Fruit fly (Drosophila melanogaster) whole organism, larva: Measurements from ENCODE around the gene sni.

Source experiments
- noc ChIP-seq: fragments of 200-800 bp; sonication (Bioruptor generic); optimal IDR thresholded peaks from 3 replicates; lab custom pipeline; 2019; ENCODE audit warnings: missing biosample characterization, mild to moderate bottlenecking, missing genetic modification characterization, moderate library complexity

sni gene

dm6 chrX:8207054-8207453 is 36.8 kb downstream of the sni start:
- TF ChIP-seq noc (tag; lab: Kevin White, UChicago), result no peak

DNA sequence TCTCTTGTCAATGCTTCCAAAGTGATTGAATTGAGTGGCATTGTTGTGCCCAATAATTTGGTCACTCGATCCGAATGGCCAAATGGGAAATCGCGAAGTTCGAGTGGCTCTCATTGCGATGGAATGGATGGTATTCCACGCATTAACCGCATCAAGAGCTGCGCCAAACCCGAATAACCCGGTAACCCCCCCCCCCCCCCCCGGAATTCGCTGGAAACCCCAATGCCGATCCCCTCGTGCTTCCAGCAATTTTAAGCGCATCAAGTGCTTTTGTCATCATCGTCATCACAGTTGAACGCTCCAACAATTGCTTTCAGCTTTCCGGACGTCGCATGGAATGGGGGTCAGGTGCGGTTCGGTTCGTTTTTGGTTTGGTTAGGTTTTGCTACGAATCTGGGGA is 37.3 kb downstream of the sni start:
- no peak for TF ChIP-seq noc (tag; lab: Kevin White, UChicago)

DNA sequence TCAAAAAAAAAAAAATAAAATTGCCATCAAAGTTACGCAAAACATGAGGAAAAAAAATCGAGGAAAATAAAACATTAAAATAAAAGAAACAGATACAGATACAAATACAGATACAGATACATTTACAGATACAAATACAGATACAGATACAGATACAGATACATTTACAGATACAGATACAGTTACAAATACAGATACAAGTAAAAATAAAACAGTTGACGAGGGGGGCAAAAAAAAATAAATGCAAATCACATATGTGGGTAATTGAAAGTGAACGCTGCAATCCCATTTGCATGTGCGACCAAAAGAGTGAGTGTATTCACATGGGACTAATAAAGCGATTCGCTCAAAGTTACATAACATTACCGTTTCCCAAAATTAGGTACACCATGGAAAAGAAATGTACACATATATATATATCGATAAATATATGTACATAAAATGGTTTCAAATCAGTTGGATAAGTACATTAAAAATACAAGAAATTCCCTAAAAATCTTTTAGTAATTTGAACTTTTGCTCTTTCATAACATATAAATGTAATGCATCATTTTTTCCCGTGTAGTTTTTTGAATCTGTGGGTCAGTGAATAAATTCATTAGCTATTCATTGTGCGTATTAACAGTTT is 38.1 kb downstream of the sni start:
- TF ChIP-seq noc (tag; lab: Kevin White, UChicago), result no peak

DNA sequence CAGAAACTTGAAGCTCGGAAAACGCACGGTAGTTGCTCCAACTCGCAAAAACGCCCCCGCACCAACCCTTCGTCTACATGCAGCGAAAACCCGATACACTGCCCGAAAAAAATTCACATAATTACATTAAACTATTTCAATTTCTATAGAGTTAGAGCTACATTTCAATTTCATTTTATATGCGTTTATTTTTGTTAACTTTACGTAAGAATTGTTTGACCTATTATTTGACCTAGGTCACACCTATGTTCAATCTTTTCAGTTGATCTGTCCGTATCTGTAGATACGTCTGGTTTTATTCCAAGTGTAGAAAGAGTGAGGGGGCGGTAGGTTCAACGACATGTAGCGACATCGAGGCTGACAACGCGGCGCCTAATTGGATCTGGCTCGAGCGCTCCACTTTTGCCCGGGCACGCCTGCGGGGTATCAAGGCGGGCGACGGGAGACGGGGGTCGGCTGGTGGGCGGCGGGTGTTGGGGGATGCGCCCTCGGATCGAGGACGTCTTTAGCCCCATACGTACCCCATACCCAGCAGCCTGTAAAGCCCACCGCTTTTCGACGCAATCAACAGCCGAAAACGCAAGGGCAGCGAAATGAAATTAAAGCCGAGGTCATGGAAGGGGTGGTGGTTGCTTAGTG is 41.0 kb downstream of the sni start:
- peak; percentile 13 for TF ChIP-seq noc (tag; lab: Kevin White, UChicago)

DNA sequence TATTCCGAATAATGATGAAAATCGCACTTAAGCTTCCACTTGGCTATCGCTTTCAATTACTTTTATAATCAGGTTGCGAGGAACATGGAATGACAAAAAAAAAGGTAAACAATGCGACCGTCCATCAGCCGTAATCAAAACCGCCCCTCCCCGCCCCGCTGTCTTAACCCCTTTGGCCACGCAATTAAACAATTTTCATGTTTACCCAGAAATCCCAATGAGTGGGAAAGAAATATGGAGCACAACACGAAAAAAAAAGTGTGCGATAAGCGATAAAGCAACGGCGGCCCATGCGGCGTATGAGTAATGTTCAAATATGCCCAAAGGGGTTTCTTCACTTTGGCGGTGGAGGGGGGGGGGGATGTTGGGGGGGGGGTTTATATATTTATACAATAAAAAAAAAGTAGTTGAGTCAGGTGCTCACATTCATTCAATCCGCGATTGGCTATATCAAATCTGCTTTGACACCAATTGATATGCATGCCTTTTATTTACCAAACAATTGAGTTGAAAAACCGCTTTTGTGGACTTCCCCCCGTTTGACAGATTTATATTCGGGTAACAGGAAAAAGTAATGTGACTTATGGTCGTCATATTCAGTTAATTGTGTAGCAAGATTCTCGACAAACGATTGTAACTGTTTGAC is 44.8 kb downstream of the sni start:
- TF ChIP-seq noc (tag; lab: Kevin White, UChicago), result peak; percentile 57

dm6 chrX:8196598-8197228 is 47.1 kb downstream of the sni start:
- TF ChIP-seq noc (tag; lab: Kevin White, UChicago), result no peak

DNA sequence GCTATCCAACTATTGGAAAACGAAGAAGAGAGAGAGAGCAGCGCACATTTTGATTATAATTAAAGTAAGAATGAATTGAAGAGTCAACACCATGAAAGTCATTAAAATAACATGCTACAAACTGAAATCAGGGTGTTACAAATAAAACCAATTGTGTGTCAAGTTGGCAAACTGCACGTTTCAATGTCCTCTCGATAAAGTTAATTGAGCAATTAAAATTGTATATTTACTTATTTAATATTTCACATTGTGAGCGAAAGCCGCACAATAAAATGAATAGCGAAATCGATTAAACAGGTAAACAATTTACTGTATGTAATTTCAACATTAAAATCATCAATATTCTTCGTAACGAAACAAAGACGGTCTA is 47.7 kb downstream of the sni start:
- TF ChIP-seq noc (tag; lab: Kevin White, UChicago), result no peak

DNA sequence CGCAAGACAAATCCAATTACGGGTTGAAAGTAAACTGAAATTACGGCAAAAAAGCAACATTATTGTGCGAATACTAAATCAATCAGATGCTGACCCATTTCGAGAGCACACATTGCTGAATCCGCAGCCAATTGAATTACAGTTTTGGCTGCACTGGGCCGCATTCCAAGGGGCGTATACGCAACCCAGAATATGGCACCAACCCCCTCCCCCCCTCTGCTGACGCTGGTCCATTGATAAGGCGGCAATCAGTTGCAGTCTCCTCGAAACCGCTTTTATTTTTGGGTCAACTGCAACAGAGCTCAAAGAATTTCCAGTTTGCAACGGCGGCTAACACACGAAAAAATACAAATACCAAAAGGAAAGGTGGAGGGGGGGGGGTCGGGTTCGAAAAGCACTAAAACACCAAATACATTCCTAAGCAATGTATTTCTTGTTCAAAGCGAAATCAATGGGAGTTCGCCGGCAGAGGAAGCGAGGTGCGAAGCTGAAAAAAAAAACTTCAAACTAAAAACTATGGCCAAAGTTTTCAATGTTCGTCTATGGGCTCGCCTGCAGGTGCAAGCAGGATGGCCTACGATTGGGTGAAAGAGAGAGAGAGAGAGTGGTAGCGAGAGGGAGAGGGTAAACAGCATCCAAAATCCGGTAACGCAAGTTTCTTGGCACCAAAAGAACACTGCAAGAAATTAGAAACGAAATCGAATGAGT is 48.2 kb downstream of the sni start:
- no peak for TF ChIP-seq noc (tag; lab: Kevin White, UChicago)

DNA sequence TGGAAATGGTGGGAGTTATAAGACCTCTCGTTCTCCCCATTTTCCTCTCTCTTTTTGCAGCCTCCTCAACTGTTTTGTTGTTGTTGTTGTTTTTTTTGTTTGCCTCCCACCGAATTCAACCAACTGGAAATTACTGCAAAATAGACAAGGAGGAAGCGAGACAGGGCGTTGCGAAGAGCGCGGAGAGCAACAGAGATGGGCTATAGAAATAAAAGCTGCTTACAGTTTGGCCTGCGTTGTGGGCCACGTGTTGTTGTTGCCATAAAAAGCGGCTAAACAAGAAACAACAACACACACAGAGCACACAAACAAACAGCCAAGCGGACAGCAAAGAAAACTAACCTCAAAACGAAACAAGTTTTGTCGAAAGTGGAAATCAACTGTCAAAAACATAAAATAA is 49.3 kb downstream of the sni start:
- TF ChIP-seq noc (tag; lab: Kevin White, UChicago), result no peak

- TF ChIP-seq noc (tag; lab: Kevin White, UChicago), result no peak
These were observed 50.7 kb downstream of the sni start for dm6 chrX:8193017-8193556.

dm6 chrX:8192191-8192590 is 51.6 kb downstream of the sni start:
- no peak for TF ChIP-seq noc (tag; lab: Kevin White, UChicago)
